Fruit fly (Drosophila melanogaster) whole organism, embryonic: ENCODE results near the gene Snr1.

Experiments
- Aef1 ChIP-seq: fragments of 200-800 bp; sonication (Bioruptor generic); IDR thresholded peaks from 3 replicates; pipeline ENCODE4 v1.3.6; 2022; ENCODE audit warnings: missing biosample characterization, missing genetic modification characterization
- Atf6 ChIP-seq: fragments of 200-800 bp; sonication (Bioruptor generic); IDR thresholded peaks from 2 replicates; pipeline ENCODE4 v1.3.6; 2022; ENCODE audit warnings: missing biosample characterization, missing genetic modification characterization
- Bteb2 ChIP-seq: fragments of 200-800 bp; sonication (Bioruptor generic); optimal IDR thresholded peaks from 2 replicates; lab custom pipeline; 2016; ENCODE audit warnings: missing biosample characterization, missing genetic modification characterization
- CG10147 ChIP-seq: fragments of 200-800 bp; sonication (Bioruptor generic); optimal IDR thresholded peaks from 2 replicates; lab custom pipeline; 2019; ENCODE audit warnings: missing biosample characterization, mild to moderate bottlenecking, missing genetic modification characterization, moderate library complexity
- CG10209 ChIP-seq: fragments of 200-800 bp; sonication (Bioruptor generic); optimal IDR thresholded peaks from 3 replicates; lab custom pipeline; 2017; ENCODE audit warnings: missing biosample characterization, mild to moderate bottlenecking, missing genetic modification characterization, missing genetic modification reagents
- CG10979 ChIP-seq: fragments of 200-800 bp; sonication (Bioruptor generic); optimal IDR thresholded peaks from 2 replicates; lab custom pipeline; 2018; ENCODE audit warnings: missing biosample characterization, mild to moderate bottlenecking, missing genetic modification characterization, moderate library complexity
- CG13287 ChIP-seq: fragments of 200-800 bp; sonication (Bioruptor generic); IDR thresholded peaks from 2 replicates; pipeline ENCODE4 v1.3.6; 2022; ENCODE audit warnings: missing biosample characterization, missing genetic modification characterization; ENCODE audit not compliant: partially characterized antibody
- CG15479 ChIP-seq: fragments of 200-800 bp; sonication (Bioruptor generic); optimal IDR thresholded peaks from 3 replicates; lab custom pipeline; 2019; ENCODE audit warnings: missing biosample characterization, mild to moderate bottlenecking, missing genetic modification characterization, moderate library complexity
- CG30403 ChIP-seq: fragments of 200-800 bp; sonication (Bioruptor generic); optimal IDR thresholded peaks from 3 replicates; lab custom pipeline; 2016; ENCODE audit warnings: missing biosample characterization, missing genetic modification characterization
- CG30431 ChIP-seq: fragments of 200-800 bp; sonication (Bioruptor generic); optimal IDR thresholded peaks from 2 replicates; lab custom pipeline; 2017; ENCODE audit warnings: missing biosample characterization, missing genetic modification characterization
- CG32532 ChIP-seq: fragments of 200-800 bp; sonication (Bioruptor generic); IDR thresholded peaks from 2 replicates; pipeline ENCODE4 v1.3.6; 2022; ENCODE audit warnings: missing biosample characterization, missing genetic modification characterization
- CG34422 ChIP-seq: fragments of 200-800 bp; sonication (Bioruptor generic); IDR thresholded peaks from 3 replicates; pipeline ENCODE4 v1.3.6; 2022; ENCODE audit warnings: missing biosample characterization, missing genetic modification characterization
- CG4707 ChIP-seq: fragments of 200-800 bp; sonication (Bioruptor generic); optimal IDR thresholded peaks from 2 replicates; lab custom pipeline; 2018; ENCODE audit warnings: missing biosample characterization, mild to moderate bottlenecking, missing genetic modification characterization, moderate library complexity
- CG4730 ChIP-seq: fragments of 200-800 bp; sonication (Bioruptor generic); IDR thresholded peaks from 2 replicates; pipeline ENCODE4 v1.3.6; 2022; ENCODE audit warnings: missing biosample characterization, missing genetic modification characterization
- CG5180 ChIP-seq: fragments of 200-800 bp; sonication (Bioruptor generic); optimal IDR thresholded peaks from 3 replicates; lab custom pipeline; 2017; ENCODE audit warnings: missing biosample characterization, missing genetic modification characterization, mild to moderate bottlenecking, moderate library complexity, missing genetic modification reagents
- CG6854 ChIP-seq: fragments of 200-800 bp; sonication (Bioruptor generic); optimal IDR thresholded peaks from 3 replicates; lab custom pipeline; 2017; ENCODE audit warnings: missing biosample characterization, mild to moderate bottlenecking, missing genetic modification characterization
- CG7556 ChIP-seq: fragments of 200-800 bp; sonication (Bioruptor generic); optimal IDR thresholded peaks from 2 replicates; lab custom pipeline; 2017; ENCODE audit warnings: missing biosample characterization, mild to moderate bottlenecking, missing genetic modification characterization
- CG9876 ChIP-seq: fragments of 200-800 bp; sonication (Bioruptor generic); optimal IDR thresholded peaks from 2 replicates; lab custom pipeline; 2016; ENCODE audit warnings: missing biosample characterization, missing genetic modification characterization
- Dip2 ChIP-seq: fragments of 200-800 bp; sonication (Bioruptor generic); IDR thresholded peaks from 2 replicates; pipeline ENCODE4 v1.3.6; 2022; ENCODE audit warnings: missing biosample characterization, missing genetic modification characterization
- Drgx ChIP-seq: fragments of 200-800 bp; sonication (Bioruptor generic); IDR thresholded peaks from 2 replicates; pipeline ENCODE4 v1.3.6; 2022; ENCODE audit warnings: missing biosample characterization, missing genetic modification characterization
- Ets65A ChIP-seq: fragments of 200-800 bp; sonication (Bioruptor generic); peaks from one replicate; lab custom pipeline; 2016; ENCODE audit warnings: missing biosample characterization, missing genetic modification characterization
- Ets97D ChIP-seq: fragments of 200-800 bp; sonication (Bioruptor generic); optimal IDR thresholded peaks from 3 replicates; lab custom pipeline; 2016; ENCODE audit warnings: missing biosample characterization, missing genetic modification characterization
- Fer3 ChIP-seq: fragments of 200-800 bp; sonication (Bioruptor generic); optimal IDR thresholded peaks from 2 replicates; lab custom pipeline; 2018; ENCODE audit warnings: missing biosample characterization, mild to moderate bottlenecking, missing genetic modification characterization, moderate library complexity
- H2.0 ChIP-seq: fragments of 200-800 bp; sonication (Bioruptor generic); IDR thresholded peaks from 2 replicates; pipeline ENCODE4 v1.3.6; 2022; ENCODE audit warnings: missing biosample characterization, missing genetic modification characterization
- Hand ChIP-seq: fragments of 200-800 bp; sonication (Bioruptor generic); optimal IDR thresholded peaks from 2 replicates; lab custom pipeline; 2017; ENCODE audit warnings: mild to moderate bottlenecking, missing biosample characterization, missing genetic modification reagents, missing genetic modification characterization
- Hmr ChIP-seq: fragments of 200-800 bp; sonication (Bioruptor generic); optimal IDR thresholded peaks from 3 replicates; lab custom pipeline; 2017; ENCODE audit warnings: mild to moderate bottlenecking, missing biosample characterization, missing genetic modification reagents, missing genetic modification characterization
- Kr ChIP-seq: fragments of 200-800 bp; sonication (Bioruptor generic); optimal IDR thresholded peaks from 2 replicates; lab custom pipeline; 2017; ENCODE audit warnings: missing biosample characterization, mild to moderate bottlenecking, missing genetic modification characterization
- Lpt ChIP-seq: fragments of >200 bp; optimal IDR thresholded peaks from 2 replicates; lab custom pipeline; 2018; ENCODE audit warnings: missing biosample characterization, missing genetic modification characterization
- Nf-YC ChIP-seq: fragments of 200-800 bp; optimal IDR thresholded peaks from 3 replicates; lab custom pipeline; 2019; ENCODE audit warnings: missing biosample characterization, mild to moderate bottlenecking, missing genetic modification characterization, moderate library complexity
- Oaz ChIP-seq: fragments of 200-800 bp; sonication (Bioruptor generic); IDR thresholded peaks from 2 replicates; pipeline ENCODE4 v1.3.6; 2022; ENCODE audit warnings: missing biosample characterization, missing genetic modification characterization
- Poxn ChIP-seq: fragments of 200-800 bp; sonication (Bioruptor generic); IDR thresholded peaks from 2 replicates; pipeline ENCODE4 v1.3.6; 2022; ENCODE audit warnings: missing biosample characterization, missing genetic modification characterization
- Ptx1 ChIP-seq: fragments of 200-800 bp; sonication (Bioruptor generic); IDR thresholded peaks from 2 replicates; pipeline ENCODE4 v1.3.6; 2022; ENCODE audit warnings: missing biosample characterization, missing genetic modification characterization
- ac ChIP-seq: fragments of 200-800 bp; sonication (Bioruptor generic); optimal IDR thresholded peaks from 3 replicates; lab custom pipeline; 2017; ENCODE audit warnings: missing biosample characterization, mild to moderate bottlenecking, missing genetic modification characterization
- bigmax ChIP-seq: fragments of 200-800 bp; sonication (Bioruptor generic); optimal IDR thresholded peaks from 2 replicates; lab custom pipeline; 2018; ENCODE audit warnings: missing biosample characterization, mild to moderate bottlenecking, missing genetic modification characterization
- chinmo ChIP-seq: fragments of 200-800 bp; sonication (Bioruptor generic); IDR thresholded peaks from 4 replicates; pipeline ENCODE4 v1.3.6; 2022; ENCODE audit warnings: missing biosample characterization, missing genetic modification characterization; ENCODE audit not compliant: partially characterized antibody
- croc ChIP-seq: fragments of 200-800 bp; sonication (Bioruptor generic); conservative IDR thresholded peaks from 3 replicates; pipeline ENCODE4 v1.3.6; 2022; ENCODE audit warnings: missing biosample characterization, missing genetic modification characterization
- dmrt99B ChIP-seq: fragments of 200-800 bp; sonication (Bioruptor generic); optimal IDR thresholded peaks from 2 replicates; lab custom pipeline; 2018; ENCODE audit warnings: missing biosample characterization, mild to moderate bottlenecking, missing genetic modification characterization, moderate library complexity
- esg ChIP-seq: fragments of 200-800 bp; sonication (Bioruptor generic); conservative IDR thresholded peaks from 2 replicates; pipeline ENCODE4 v1.3.6; 2022; ENCODE audit warnings: missing biosample characterization, missing genetic modification characterization
- eve ChIP-seq, 2 experiments: fragments of >200 bp; optimal IDR thresholded peaks; 2 replicates each; lab custom pipeline; 2017; ENCODE audit warnings: missing biosample characterization in 2 of 2, missing genetic modification characterization in 2 of 2
- fu2 ChIP-seq: fragments of 200-800 bp; sonication (Bioruptor generic); optimal IDR thresholded peaks from 2 replicates; lab custom pipeline; 2016; ENCODE audit warnings: missing biosample characterization, missing genetic modification characterization
- h ChIP-seq: fragments of >200 bp; optimal IDR thresholded peaks from 2 replicates; lab custom pipeline; 2017
- lab ChIP-seq: fragments of 200-800 bp; sonication (Bioruptor generic); optimal IDR thresholded peaks from 3 replicates; lab custom pipeline; 2017; ENCODE audit warnings: missing biosample characterization, missing genetic modification characterization, mild to moderate bottlenecking, moderate library complexity, missing genetic modification reagents
- nerfin-1 ChIP-seq: fragments of 200-800 bp; sonication (Bioruptor generic); optimal IDR thresholded peaks from 3 replicates; lab custom pipeline; 2019; ENCODE audit warnings: missing biosample characterization, mild to moderate bottlenecking, missing genetic modification characterization, moderate library complexity
- phol ChIP-seq: fragments of 200-800 bp; sonication (Bioruptor generic); optimal IDR thresholded peaks from 3 replicates; lab custom pipeline; 2018; ENCODE audit warnings: missing biosample characterization, mild to moderate bottlenecking, missing genetic modification characterization, moderate library complexity
- slbo ChIP-seq: fragments of 200-800 bp; sonication (Bioruptor generic); IDR thresholded peaks from 2 replicates; pipeline ENCODE4 v1.3.6; 2022; ENCODE audit warnings: missing biosample characterization, missing genetic modification characterization
- stwl ChIP-seq: fragments of 200-800 bp; sonication (Bioruptor generic); optimal IDR thresholded peaks from 3 replicates; lab custom pipeline; 2018; ENCODE audit warnings: missing biosample characterization, mild to moderate bottlenecking, missing genetic modification characterization, moderate library complexity
- tup ChIP-seq: fragments of 200-800 bp; sonication (Bioruptor generic); optimal IDR thresholded peaks from 2 replicates; lab custom pipeline; 2016; ENCODE audit warnings: missing biosample characterization, mild to moderate bottlenecking, missing genetic modification characterization, moderate library complexity
- twi ChIP-seq: fragments of 200-800 bp; optimal IDR thresholded peaks from 2 replicates; lab custom pipeline; 2019; ENCODE audit warnings: missing biosample characterization, mild to moderate bottlenecking, missing genetic modification characterization, moderate library complexity
- unpg ChIP-seq: fragments of 200-800 bp; sonication (Bioruptor generic); optimal IDR thresholded peaks from 3 replicates; lab custom pipeline; 2018; ENCODE audit warnings: missing biosample characterization, mild to moderate bottlenecking, missing genetic modification characterization, moderate library complexity
- vvl ChIP-seq: fragments of 200-800 bp; sonication (Bioruptor generic); IDR thresholded peaks from 2 replicates; pipeline ENCODE4 v1.3.6; 2022; ENCODE audit warnings: missing biosample characterization, missing genetic modification characterization
- zfh2 ChIP-seq: fragments of 200-800 bp; sonication (Bioruptor generic); optimal IDR thresholded peaks from 2 replicates; lab custom pipeline; 2016; ENCODE audit warnings: missing biosample characterization, missing genetic modification characterization

The Snr1 gene

DNA sequence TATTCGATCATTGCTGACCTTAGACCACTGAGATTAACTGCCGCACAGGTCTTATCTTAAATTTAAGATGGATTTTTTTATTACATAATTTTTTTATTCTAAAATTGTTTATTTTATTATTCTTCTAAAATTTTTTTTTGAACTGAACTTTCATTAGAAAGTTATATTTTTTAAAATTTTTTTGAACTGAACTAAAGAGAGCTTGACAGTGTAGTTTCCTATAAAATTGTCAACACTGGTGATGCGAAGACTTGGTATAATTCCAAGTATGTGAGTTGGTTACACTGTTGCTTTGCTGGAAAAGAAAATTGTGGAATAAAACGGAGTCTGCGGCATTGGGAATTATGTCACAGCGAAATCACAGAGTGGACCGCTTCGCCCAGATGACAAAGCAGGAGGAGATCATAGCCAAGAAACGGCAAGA lies 14.6 kb downstream of the Snr1 start, which contains the start of gene CG31550 (continued):
- no peak for TF ChIP-seq Ets97D
- peak; percentile 37 for TF ChIP-seq twi (tag; lab: Kevin White, UChicago)
- no peak for TF ChIP-seq bigmax (GFP tag; lab: Kevin White, UChicago)
- TF ChIP-seq phol = peak; percentile 81
- no peak for TF ChIP-seq h
- TF ChIP-seq CG7556 (GFP tag; lab: Kevin White, UChicago) = peak; percentile 55
- TF ChIP-seq CG34422 = peak; percentile 67; the same call in 1 of the 3 replicates
- TF ChIP-seq Fer3 (tag; lab: Kevin White, UChicago) = peak; percentile 74
- peak; percentile 48 for TF ChIP-seq fu2 (GFP tag; lab: Kevin White, UChicago)
- TF ChIP-seq esg (GFP tag; lab: Robert Waterston, UW) = peak; percentile 75
- TF ChIP-seq CG5180 (GFP tag; lab: Kevin White, UChicago) = no peak
- no peak for TF ChIP-seq Lpt
- peak; percentile 55 for TF ChIP-seq Atf6
- TF ChIP-seq dmrt99B (tag; lab: Kevin White, UChicago) = no peak
- peak; percentile 60 for TF ChIP-seq CG10209
- peak; percentile 35; the same call in 1 of the 2 replicates for TF ChIP-seq Oaz (GFP tag; lab: Robert Waterston, UW)
- TF ChIP-seq Kr (GFP tag; lab: Kevin White, UChicago) = no peak
- no peak for TF ChIP-seq Dip2 (GFP tag; lab: Robert Waterston, UW)
- peak; percentile 18 for TF ChIP-seq CG9876 (GFP tag; lab: Kevin White, UChicago)
- peak; percentile 54 for TF ChIP-seq zfh2
- TF ChIP-seq Poxn = no peak
- TF ChIP-seq Aef1 (GFP tag; lab: Robert Waterston, UW) = peak; percentile 71
- no peak for TF ChIP-seq tup (GFP tag; lab: Kevin White, UChicago)
- peak; percentile 25 for TF ChIP-seq Bteb2 (GFP tag; lab: Kevin White, UChicago)
- TF ChIP-seq ac (GFP tag; lab: Kevin White, UChicago) = no peak
- TF ChIP-seq lab = no peak
- peak; percentile 67 for TF ChIP-seq CG4730 (GFP tag; lab: Robert Waterston, UW)
- TF ChIP-seq unpg (GFP tag; lab: Kevin White, UChicago) = peak; percentile 56
- TF ChIP-seq Ptx1 = peak; percentile 87
- peak; percentile 60 for TF ChIP-seq nerfin-1 (tag; lab: Kevin White, UChicago)
- TF ChIP-seq CG15479 (GFP tag; lab: Kevin White, UChicago) = no peak
- peak; percentile 74 for TF ChIP-seq H2.0
- TF ChIP-seq vvl (GFP tag; lab: Robert Waterston, UW) = peak; percentile 84
- no peak for TF ChIP-seq CG4707 (GFP tag; lab: Kevin White, UChicago)
- peak; percentile 46; the same call in 1 of the 2 replicates for TF ChIP-seq CG13287 (GFP tag; lab: Robert Waterston, UW)
- TF ChIP-seq CG30431 (GFP tag; lab: Kevin White, UChicago) = no peak
- peak; percentile 47 for TF ChIP-seq Drgx (GFP tag; lab: Robert Waterston, UW)
- peak; percentile 64 for TF ChIP-seq CG10147 (GFP tag; lab: Kevin White, UChicago)
- peak; percentile 91 for TF ChIP-seq Ets65A
- TF ChIP-seq stwl (tag; lab: Kevin White, UChicago) = peak; percentile 85
- TF ChIP-seq Hand (GFP tag; lab: Kevin White, UChicago) = no peak
- peak; percentile 78 for TF ChIP-seq CG30403 (GFP tag; lab: Kevin White, UChicago)
- TF ChIP-seq slbo (GFP tag; lab: Robert Waterston, UW) = peak; percentile 91
- peak; percentile 86 for TF ChIP-seq CG32532 (GFP tag; lab: Robert Waterston, UW)
- no peak for TF ChIP-seq chinmo (GFP tag; lab: Robert Waterston, UW)
- TF ChIP-seq Nf-YC = no peak
- no peak for TF ChIP-seq eve (GFP tag; optimal IDR thresholded peaks at IDR 0.05; lab: Kevin White, UChicago)
- TF ChIP-seq croc = peak; percentile 54; the same call in 2 of the 3 replicates
- TF ChIP-seq CG10979 (tag; lab: Kevin White, UChicago) = peak; percentile 62
- no peak for TF ChIP-seq Hmr (GFP tag; lab: Kevin White, UChicago)
- no peak for TF ChIP-seq CG6854 (GFP tag; lab: Kevin White, UChicago)
